Fruit fly (Drosophila melanogaster) whole organism, wandering third instar larva: ENCODE data around the gene Als2.

Experiments used
- Abd-B ChIP-seq: fragments of >200 bp; optimal IDR thresholded peaks from 2 replicates; lab custom pipeline; 2017; ENCODE audit warnings: missing biosample characterization, missing genetic modification characterization
- CG32264 ChIP-seq: fragments of 200-800 bp; sonication (Bioruptor generic); optimal IDR thresholded peaks from 2 replicates; lab custom pipeline; 2016; ENCODE audit warnings: missing biosample characterization, missing genetic modification characterization
- CG9705 ChIP-seq: fragments of 200-800 bp; sonication (Bioruptor generic); optimal IDR thresholded peaks from 2 replicates; lab custom pipeline; 2018; ENCODE audit warnings: missing biosample characterization, mild to moderate bottlenecking, missing genetic modification characterization
- CrebA ChIP-seq: fragments of 200-800 bp; sonication (Bioruptor generic); optimal IDR thresholded peaks from 2 replicates; lab custom pipeline; 2016; ENCODE audit warnings: missing biosample characterization, mild to moderate bottlenecking, missing genetic modification characterization, borderline replicate concordance
- Dfd ChIP-seq: fragments of >200 bp; optimal IDR thresholded peaks from 2 replicates; lab custom pipeline; 2017; ENCODE audit warnings: missing biosample characterization, missing genetic modification characterization
- Dif ChIP-seq: fragments of 200-275, 200-300 bp; sonication (Bioruptor generic); optimal IDR thresholded peaks from 2 replicates; lab custom pipeline; 2018; ENCODE audit warnings: missing biosample characterization, missing genetic modification characterization; ENCODE audit not compliant: partially characterized antibody
- Hnf4 ChIP-seq: fragments of 200-800 bp; sonication (Bioruptor generic); optimal IDR thresholded peaks from 2 replicates; lab custom pipeline; 2016; ENCODE audit warnings: missing biosample characterization, mild to moderate bottlenecking, missing genetic modification characterization
- Hr78 ChIP-seq: fragments of >200 bp; optimal IDR thresholded peaks from 2 replicates; lab custom pipeline; 2017; ENCODE audit warnings: missing biosample characterization, missing genetic modification characterization
- Hr83 ChIP-seq: fragments of 200-300 bp; sonication (Bioruptor generic); optimal IDR thresholded peaks from 2 replicates; lab custom pipeline; 2016; ENCODE audit warnings: missing biosample characterization, mild to moderate bottlenecking, missing genetic modification characterization, moderate library complexity; ENCODE audit not compliant: poor library complexity, severe bottlenecking
- Mio ChIP-seq: sonication (Bioruptor generic); optimal IDR thresholded peaks from 2 replicates; lab custom pipeline; 2016; ENCODE audit warnings: missing biosample characterization, missing genetic modification characterization
- N ChIP-seq: fragments of >200 bp; optimal IDR thresholded peaks from 2 replicates; lab custom pipeline; 2018; ENCODE audit warnings: missing biosample characterization, missing external identifiers, missing genetic modification characterization
- OdsH ChIP-seq: fragments of 200-800 bp; sonication (Bioruptor generic); optimal IDR thresholded peaks from 2 replicates; lab custom pipeline; 2016; ENCODE audit warnings: missing biosample characterization, mild to moderate bottlenecking, missing genetic modification characterization
- Rel ChIP-seq, 2 experiments: fragments of 200-800 bp; sonication (Bioruptor generic) in 1 of 2; optimal IDR thresholded peaks; 2 replicates in 1 of 2; 3 replicates in 1 of 2; lab custom pipeline; 2016 to 2019; ENCODE audit warnings: mild to moderate bottlenecking in 2 of 2, missing biosample characterization in 2 of 2, missing genetic modification characterization in 2 of 2, moderate library complexity in 1 of 2
- Sp1 ChIP-seq: fragments of 200-800 bp; sonication (Bioruptor generic); optimal IDR thresholded peaks from 3 replicates; lab custom pipeline; 2019; ENCODE audit warnings: missing biosample characterization, mild to moderate bottlenecking, missing genetic modification characterization, moderate library complexity
- Vsx2 ChIP-seq: fragments of 200-300, 225-300 bp; sonication (Bioruptor generic); optimal IDR thresholded peaks from 2 replicates; lab custom pipeline; 2018; ENCODE audit warnings: missing biosample characterization, missing genetic modification characterization; ENCODE audit not compliant: partially characterized antibody
- brk ChIP-seq: fragments of 200-800 bp; sonication (Bioruptor generic); optimal IDR thresholded peaks from 2 replicates; lab custom pipeline; 2016; ENCODE audit warnings: missing biosample characterization, mild to moderate bottlenecking, missing genetic modification characterization
- dl ChIP-seq, 2 experiments: fragments of 175-275, 200-275 bp in 1 of 2; fragments of 200-275 bp in 1 of 2; sonication (Bioruptor generic); optimal IDR thresholded peaks; lab custom pipeline; 2018; ENCODE audit warnings: mild to moderate bottlenecking in 2 of 2, missing biosample characterization in 2 of 2, missing genetic modification characterization in 2 of 2, moderate library complexity in 2 of 2; ENCODE audit not compliant: partially characterized antibody in 2 of 2, insufficient read depth in 1 of 2
- dmrt93B ChIP-seq: fragments of 200-800 bp; sonication (Bioruptor generic); optimal IDR thresholded peaks from 2 replicates; lab custom pipeline; 2018; ENCODE audit warnings: missing biosample characterization, mild to moderate bottlenecking, missing genetic modification characterization
- dsf ChIP-seq: sonication (Bioruptor generic); optimal IDR thresholded peaks from 2 replicates; lab custom pipeline; 2016; ENCODE audit warnings: missing biosample characterization, missing genetic modification characterization, borderline replicate concordance
- ey ChIP-seq: fragments of 200-800 bp; sonication (Bioruptor generic); optimal IDR thresholded peaks from 2 replicates; lab custom pipeline; 2016; ENCODE audit warnings: missing biosample characterization, missing genetic modification characterization
- foxo ChIP-seq, 2 experiments: fragments of 200-800 bp; sonication (Bioruptor generic); optimal IDR thresholded peaks; 2 replicates in 1 of 2; 3 replicates in 1 of 2; lab custom pipeline; 2016 to 2017; ENCODE audit warnings: missing biosample characterization in 2 of 2, missing genetic modification characterization in 2 of 2
- fru ChIP-seq: fragments of 200-800 bp; sonication (Bioruptor generic); optimal IDR thresholded peaks from 3 replicates; lab custom pipeline; 2016; ENCODE audit warnings: missing biosample characterization, mild to moderate bottlenecking, missing genetic modification characterization
- h ChIP-seq: fragments of 200-800 bp; sonication (Bioruptor generic); optimal IDR thresholded peaks from 3 replicates; lab custom pipeline; 2016; ENCODE audit warnings: missing biosample characterization, mild to moderate bottlenecking, missing genetic modification characterization
- jim ChIP-seq: fragments of 175-275, 200-325 bp; sonication (Bioruptor generic); optimal IDR thresholded peaks from 2 replicates; lab custom pipeline; 2016; ENCODE audit warnings: missing biosample characterization, mild to moderate bottlenecking, missing genetic modification characterization
- psq ChIP-seq: fragments of 200-800 bp; sonication (Bioruptor generic); optimal IDR thresholded peaks from 3 replicates; lab custom pipeline; 2017; ENCODE audit warnings: missing biosample characterization, mild to moderate bottlenecking, missing genetic modification characterization, moderate library complexity
- rgr ChIP-seq: fragments of 200-800 bp; sonication (Bioruptor generic); optimal IDR thresholded peaks from 3 replicates; lab custom pipeline; 2016; ENCODE audit warnings: missing biosample characterization, mild to moderate bottlenecking, missing genetic modification characterization
- sage ChIP-seq: fragments of 200-800 bp; sonication (Bioruptor generic); optimal IDR thresholded peaks from 2 replicates; lab custom pipeline; 2016; ENCODE audit warnings: missing biosample characterization, mild to moderate bottlenecking, missing genetic modification characterization
- sv ChIP-seq: fragments of 200-800 bp; sonication (Bioruptor generic); optimal IDR thresholded peaks from 3 replicates; lab custom pipeline; 2016; ENCODE audit warnings: missing biosample characterization, missing genetic modification characterization
- tai ChIP-seq: sonication (Bioruptor generic); optimal IDR thresholded peaks from 2 replicates; lab custom pipeline; 2016; ENCODE audit warnings: missing biosample characterization, missing genetic modification characterization
- usp ChIP-seq: fragments of >200 bp; optimal IDR thresholded peaks from 2 replicates; lab custom pipeline; 2017; ENCODE audit warnings: missing biosample characterization, missing genetic modification characterization
- woc ChIP-seq: sonication (Bioruptor generic); optimal IDR thresholded peaks from 2 replicates; lab custom pipeline; 2016; ENCODE audit warnings: missing biosample characterization, mild to moderate bottlenecking, missing genetic modification characterization

Als2 gene

DNA sequence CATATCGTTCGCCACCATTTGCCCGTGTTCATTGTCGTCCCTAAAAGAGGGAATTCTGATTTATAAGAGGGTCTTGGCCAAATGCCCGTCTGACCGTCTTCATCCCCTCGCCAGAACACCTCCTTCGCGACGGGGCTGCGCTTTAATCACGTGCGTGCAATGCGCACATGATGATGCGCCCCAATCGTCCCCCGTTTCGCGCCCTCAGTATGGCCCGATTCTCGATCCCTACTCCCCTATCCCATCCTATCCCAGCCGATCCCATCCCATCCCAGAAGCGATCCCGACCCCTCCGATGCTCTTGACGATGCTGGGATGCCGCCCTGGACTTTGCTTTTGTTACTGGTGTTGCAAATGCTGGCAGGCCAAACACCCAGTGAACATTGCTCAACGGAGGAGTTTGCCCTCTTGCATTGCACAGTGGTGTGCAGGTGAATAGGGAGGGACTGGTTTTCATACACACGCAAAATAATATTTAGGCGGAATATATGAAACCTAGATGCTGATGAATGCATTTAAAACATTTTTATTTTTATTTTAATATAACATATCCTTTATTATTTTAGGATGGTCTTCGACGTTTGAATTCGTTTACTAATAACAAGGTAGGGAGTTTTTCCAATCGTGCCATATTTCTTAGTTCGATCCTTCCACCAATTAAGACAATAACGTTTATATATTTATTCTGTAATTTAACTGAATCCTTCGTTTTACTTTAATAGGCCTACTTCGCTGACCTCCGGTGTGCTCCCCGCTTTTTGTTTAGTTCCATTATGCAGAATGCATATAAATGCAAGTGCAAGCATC, 30.4 kb upstream of the Als2 start (continued):
- TF ChIP-seq dsf = no peak
- TF ChIP-seq Sp1 (GFP tag; lab: Kevin White, UChicago) = peak; percentile 87
- TF ChIP-seq Hnf4 (GFP tag; lab: Kevin White, UChicago) = peak; percentile 15
- peak; percentile 79 for TF ChIP-seq OdsH (GFP tag; lab: Kevin White, UChicago)
- TF ChIP-seq Hr78 (GFP tag; lab: Kevin White, UChicago) = no peak
- no peak for TF ChIP-seq Dfd (GFP tag; lab: Kevin White, UChicago)
- TF ChIP-seq ey (GFP tag; lab: Kevin White, UChicago) = peak; percentile 61
- TF ChIP-seq Mio (GFP tag; lab: Kevin White, UChicago) = no peak
- TF ChIP-seq brk (GFP tag; lab: Kevin White, UChicago) = peak; percentile 39
- no peak for TF ChIP-seq dl (GFP tag; optimal IDR thresholded peaks at IDR 0.05; lab: Kevin White, UChicago; ENCODE audit: insufficient read depth in 1 of 2, partially characterized antibody in 2 of 2)

DNA sequence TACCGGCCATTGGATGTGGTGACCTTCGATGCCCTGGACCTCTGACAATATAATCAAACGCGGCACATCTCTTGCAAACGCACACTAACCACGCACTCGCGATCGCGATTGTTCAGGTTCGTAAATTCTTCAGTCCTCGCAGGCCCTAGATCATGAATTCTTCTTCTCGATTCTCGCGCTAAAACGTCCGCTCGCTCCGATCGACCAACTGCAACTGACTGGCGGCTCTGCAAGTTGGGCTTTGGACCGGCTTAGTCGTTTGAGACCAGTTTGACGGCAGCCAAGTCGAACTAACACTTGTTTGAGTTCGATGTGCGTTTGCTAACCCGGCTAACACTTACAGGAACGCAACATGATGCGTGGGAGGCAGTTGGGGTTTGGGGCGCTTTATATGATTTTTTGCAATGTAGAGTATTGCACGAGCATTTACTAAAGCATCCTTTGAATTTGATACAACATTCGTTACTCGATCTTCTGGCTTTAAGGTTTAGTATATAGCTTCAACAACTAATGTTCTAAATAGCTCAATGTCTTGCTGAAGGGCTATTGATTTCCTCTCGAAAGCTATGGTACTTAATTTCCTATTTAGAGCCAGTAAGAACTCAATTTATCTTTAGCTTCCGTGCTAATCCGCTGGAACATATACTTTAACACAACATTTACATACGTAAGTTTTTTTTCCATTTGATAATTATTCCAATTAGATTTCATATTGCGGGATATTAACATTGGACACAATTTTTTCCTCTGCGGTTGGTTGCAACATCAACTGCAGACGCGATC, 26.8 kb upstream of the Als2 start, which contains the start of gene CG32447:
Gene CG32447, minus strand, starts transcription at position 222 of the 783 bp plus-strand sequence.
- TF ChIP-seq Vsx2 (GFP tag; lab: Kevin White, UChicago) (peak; percentile 46), Hr78 (GFP tag; lab: Kevin White, UChicago) (no peak), Hr83 (GFP tag; lab: Kevin White, UChicago) (peak; percentile 4)

DNA sequence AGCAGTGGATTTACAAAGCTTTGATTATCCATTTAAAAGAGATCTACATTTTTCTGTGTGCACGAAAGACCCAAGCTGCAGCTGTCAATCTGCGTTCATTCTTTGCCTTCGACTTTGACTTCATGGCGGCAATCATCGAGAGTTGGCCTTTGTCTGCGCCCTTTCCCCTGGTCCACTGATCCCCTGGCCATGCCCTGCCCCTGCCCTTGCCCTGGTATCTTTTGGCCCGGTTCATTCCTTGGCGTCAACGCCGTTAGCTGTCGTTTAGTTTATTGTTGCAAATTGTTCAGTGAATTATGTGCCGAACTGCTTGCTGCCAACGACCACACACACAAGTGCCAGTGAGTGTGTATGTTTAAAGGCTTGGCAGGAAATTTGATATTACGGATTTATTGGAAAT, 21.4 kb upstream of the Als2 start:
- TF ChIP-seq woc (GFP tag; lab: Kevin White, UChicago) (no peak), sage (GFP tag; lab: Kevin White, UChicago) (no peak), Dif (GFP tag; lab: Kevin White, UChicago) (no peak), dmrt93B (GFP tag; lab: Kevin White, UChicago) (no peak), dl (GFP tag; optimal IDR thresholded peaks at IDR 0.05; lab: Kevin White, UChicago; ENCODE audit: insufficient read depth in 1 of 2, partially characterized antibody in 2 of 2) (no peak)

DNA sequence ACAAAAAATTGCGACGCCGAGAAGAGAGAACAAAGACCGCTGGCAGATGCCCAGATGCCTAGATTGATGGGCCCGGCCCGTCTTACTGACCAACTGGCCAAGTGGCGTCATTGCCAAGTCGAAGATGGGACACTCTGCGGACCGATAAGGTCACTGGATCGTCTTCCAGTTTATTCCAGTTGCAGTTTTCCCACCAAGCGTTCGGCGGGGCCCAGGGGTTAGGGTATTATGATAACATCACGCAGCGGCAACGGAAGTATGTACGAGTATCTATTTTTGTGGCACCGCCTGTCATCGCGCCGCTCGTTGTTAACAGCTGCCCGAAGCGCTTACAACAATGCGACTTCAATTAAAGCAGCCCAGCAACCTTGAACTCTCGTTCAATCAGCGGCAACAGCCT, 20.5 kb upstream of the Als2 start:
- no peak for TF ChIP-seq usp
- TF ChIP-seq rgr (GFP tag; lab: Kevin White, UChicago) = no peak
- no peak for TF ChIP-seq Dif (GFP tag; lab: Kevin White, UChicago)
- TF ChIP-seq ey (GFP tag; lab: Kevin White, UChicago) = no peak
- no peak for TF ChIP-seq woc (GFP tag; lab: Kevin White, UChicago)
- TF ChIP-seq Dfd (GFP tag; lab: Kevin White, UChicago) = no peak
- TF ChIP-seq Abd-B (GFP tag; lab: Kevin White, UChicago) = no peak
- TF ChIP-seq OdsH (GFP tag; lab: Kevin White, UChicago) = no peak
- TF ChIP-seq CG32264 (GFP tag; lab: Kevin White, UChicago) = no peak
- TF ChIP-seq CG9705 (GFP tag; lab: Kevin White, UChicago) = no peak
- no peak for TF ChIP-seq Hr83 (GFP tag; lab: Kevin White, UChicago)
- TF ChIP-seq brk (GFP tag; lab: Kevin White, UChicago) = no peak

DNA sequence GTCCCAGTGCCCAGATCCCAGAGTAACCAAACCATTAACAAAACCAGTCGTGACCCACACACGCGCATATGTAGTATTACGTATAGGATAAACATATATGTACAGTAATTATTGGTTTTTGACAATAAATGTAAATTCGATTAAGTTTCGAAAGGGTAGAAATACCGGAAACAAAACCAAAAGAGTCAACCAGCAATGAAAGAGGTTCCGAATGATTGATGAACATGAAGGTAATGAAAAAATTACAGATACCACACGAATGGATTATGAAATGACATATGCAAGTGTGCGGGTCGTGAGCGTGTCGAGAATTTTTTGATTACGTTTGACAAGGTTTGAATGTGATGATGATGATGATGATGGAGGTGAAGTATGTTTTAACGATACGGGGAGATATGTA, 15.1 kb upstream of the Als2 start:
- TF ChIP-seq foxo (GFP tag; optimal IDR thresholded peaks at IDR 0.05; lab: Kevin White, UChicago) = no peak
- TF ChIP-seq sv = no peak
- no peak for TF ChIP-seq h (GFP tag; lab: Kevin White, UChicago)
- TF ChIP-seq brk (GFP tag; lab: Kevin White, UChicago) = no peak
- TF ChIP-seq fru (GFP tag; lab: Kevin White, UChicago) = no peak
- no peak for TF ChIP-seq N (GFP tag; lab: Kevin White, UChicago)
- TF ChIP-seq jim (GFP tag; lab: Kevin White, UChicago) = no peak
- TF ChIP-seq Vsx2 (GFP tag; lab: Kevin White, UChicago) = no peak
- no peak for TF ChIP-seq tai (GFP tag; lab: Kevin White, UChicago)
- no peak for TF ChIP-seq dmrt93B (GFP tag; lab: Kevin White, UChicago)
- no peak for TF ChIP-seq psq
- TF ChIP-seq Mio (GFP tag; lab: Kevin White, UChicago) = no peak
- TF ChIP-seq CG9705 (GFP tag; lab: Kevin White, UChicago) = no peak
- TF ChIP-seq dl (GFP tag; optimal IDR thresholded peaks at IDR 0.05; lab: Kevin White, UChicago; ENCODE audit: insufficient read depth in 1 of 2, partially characterized antibody in 2 of 2) = no peak
- TF ChIP-seq rgr (GFP tag; lab: Kevin White, UChicago) = no peak
- TF ChIP-seq Hr78 (GFP tag; lab: Kevin White, UChicago) = no peak
- TF ChIP-seq sage (GFP tag; lab: Kevin White, UChicago) = no peak
- no peak for TF ChIP-seq CrebA (GFP tag; lab: Kevin White, UChicago)
- TF ChIP-seq Rel (GFP tag; optimal IDR thresholded peaks at IDR 0.05; lab: Kevin White, UChicago) = no peak
- TF ChIP-seq Rel (tag; optimal IDR thresholded peaks at IDR 0.05; lab: Kevin White, UChicago) = no peak
